Fruit fly (Drosophila melanogaster) whole organism, embryonic: ENCODE data around the gene CG31287.

Experiments
- Atf3 ChIP-seq: fragments of 200-800 bp; sonication (Bioruptor generic); optimal IDR thresholded peaks from 3 replicates; lab custom pipeline; 2016; ENCODE audit warnings: missing biosample characterization, missing genetic modification characterization
- Atf6 ChIP-seq: fragments of 200-800 bp; sonication (Bioruptor generic); IDR thresholded peaks from 2 replicates; pipeline ENCODE4 v1.3.6; 2022; ENCODE audit warnings: missing biosample characterization, missing genetic modification characterization
- Bdp1 ChIP-seq: fragments of 200-800 bp; sonication (Bioruptor generic); optimal IDR thresholded peaks from 3 replicates; lab custom pipeline; 2016; ENCODE audit warnings: missing biosample characterization, missing genetic modification characterization
- Blimp-1 ChIP-seq: fragments of 200-800 bp; sonication (Bioruptor generic); optimal IDR thresholded peaks from 3 replicates; lab custom pipeline; 2018; ENCODE audit warnings: missing biosample characterization, missing genetic modification characterization, mild to moderate bottlenecking, moderate library complexity, missing genetic modification reagents
- BtbVII ChIP-seq: fragments of 200-800 bp; sonication (Bioruptor generic); optimal IDR thresholded peaks from 3 replicates; lab custom pipeline; 2017; ENCODE audit warnings: missing biosample characterization, mild to moderate bottlenecking, missing genetic modification characterization
- CG10267 ChIP-seq: fragments of 200-800 bp; sonication (Bioruptor generic); optimal IDR thresholded peaks from 2 replicates; lab custom pipeline; 2018; ENCODE audit warnings: missing biosample characterization, mild to moderate bottlenecking, missing genetic modification characterization, moderate library complexity
- CG11560 ChIP-seq: fragments of 200-800 bp; sonication (Bioruptor generic); IDR thresholded peaks from 3 replicates; pipeline ENCODE4 v1.3.6; 2022; ENCODE audit warnings: missing biosample characterization, missing genetic modification characterization
- CG11695 ChIP-seq: fragments of 200-800 bp; sonication (Bioruptor generic); IDR thresholded peaks from 3 replicates; pipeline ENCODE4 v1.3.6; 2022; ENCODE audit warnings: missing biosample characterization, missing genetic modification characterization
- CG11696 ChIP-seq: fragments of 200-800 bp; sonication (Bioruptor generic); IDR thresholded peaks from 2 replicates; pipeline ENCODE4 v1.3.6; 2022; ENCODE audit warnings: missing biosample characterization, missing genetic modification characterization
- CG12769 ChIP-seq: fragments of 200-800 bp; sonication (Bioruptor generic); optimal IDR thresholded peaks from 2 replicates; lab custom pipeline; 2019; ENCODE audit warnings: missing biosample characterization, mild to moderate bottlenecking, missing genetic modification characterization, moderate library complexity
- CG14710 ChIP-seq: fragments of 200-800 bp; sonication (Bioruptor generic); optimal IDR thresholded peaks from 3 replicates; lab custom pipeline; 2019; ENCODE audit warnings: missing biosample characterization, mild to moderate bottlenecking, missing genetic modification characterization, moderate library complexity
- CG15073 ChIP-seq: fragments of 200-800 bp; sonication (Bioruptor generic); optimal IDR thresholded peaks from 2 replicates; lab custom pipeline; 2016; ENCODE audit warnings: missing biosample characterization, missing genetic modification characterization
- CG1529 ChIP-seq: fragments of 200-800 bp; sonication (Bioruptor generic); optimal IDR thresholded peaks from 3 replicates; lab custom pipeline; 2018; ENCODE audit warnings: missing biosample characterization, missing genetic modification characterization
- CG15514 ChIP-seq: fragments of 200-800 bp; sonication (Bioruptor generic); optimal IDR thresholded peaks from 3 replicates; lab custom pipeline; 2017; ENCODE audit warnings: missing biosample characterization, missing genetic modification characterization, mild to moderate bottlenecking, moderate library complexity, missing genetic modification reagents
- CG1603 ChIP-seq: fragments of 200-800 bp; sonication (Bioruptor generic); optimal IDR thresholded peaks from 2 replicates; lab custom pipeline; 2019; ENCODE audit warnings: missing biosample characterization, mild to moderate bottlenecking, missing genetic modification characterization, moderate library complexity
- CG17612 ChIP-seq: fragments of 200-800 bp; sonication (Bioruptor generic); IDR thresholded peaks from 2 replicates; pipeline ENCODE4 v1.3.6; 2022; ENCODE audit warnings: missing biosample characterization, missing genetic modification characterization
- CG32767 ChIP-seq: fragments of 200-800 bp; sonication (Bioruptor generic); IDR thresholded peaks from 2 replicates; pipeline ENCODE4 v1.3.6; 2022; ENCODE audit warnings: missing biosample characterization, missing genetic modification characterization
- CG33557 ChIP-seq: fragments of 200-800 bp; sonication (Bioruptor generic); optimal IDR thresholded peaks from 2 replicates; lab custom pipeline; 2019; ENCODE audit warnings: missing biosample characterization, mild to moderate bottlenecking, missing genetic modification characterization, moderate library complexity
- Chrac-16 ChIP-seq: fragments of 200-800 bp; sonication (Bioruptor generic); optimal IDR thresholded peaks from 3 replicates; lab custom pipeline; 2016; ENCODE audit warnings: missing biosample characterization, missing genetic modification characterization
- CkIIα-i1 ChIP-seq: fragments of 200-800 bp; sonication (Bioruptor generic); IDR thresholded peaks from 2 replicates; pipeline ENCODE4 v1.3.6; 2022; ENCODE audit warnings: missing biosample characterization, missing genetic modification characterization
- Deaf1 ChIP-seq: fragments of 200-800 bp; optimal IDR thresholded peaks from 3 replicates; lab custom pipeline; 2019; ENCODE audit warnings: missing biosample characterization, mild to moderate bottlenecking, missing genetic modification characterization, moderate library complexity
- Doc2 ChIP-seq: fragments of 200-800 bp; sonication (Bioruptor generic); IDR thresholded peaks from 2 replicates; pipeline ENCODE4 v1.3.6; 2022; ENCODE audit warnings: missing biosample characterization, missing genetic modification characterization
- Fer3 ChIP-seq: fragments of 200-800 bp; sonication (Bioruptor generic); optimal IDR thresholded peaks from 2 replicates; lab custom pipeline; 2018; ENCODE audit warnings: missing biosample characterization, mild to moderate bottlenecking, missing genetic modification characterization, moderate library complexity
- Gug ChIP-seq: fragments of 200-800 bp; sonication (Bioruptor generic); IDR thresholded peaks from 4 replicates; pipeline ENCODE4 v1.3.6; 2022; ENCODE audit warnings: missing biosample characterization, missing genetic modification characterization
- Hmr ChIP-seq: fragments of 200-800 bp; sonication (Bioruptor generic); optimal IDR thresholded peaks from 3 replicates; lab custom pipeline; 2017; ENCODE audit warnings: mild to moderate bottlenecking, missing biosample characterization, missing genetic modification reagents, missing genetic modification characterization
- Lim3 ChIP-seq: fragments of 200-800 bp; sonication (Bioruptor generic); IDR thresholded peaks from 2 replicates; pipeline ENCODE4 v1.3.6; 2022; ENCODE audit warnings: missing biosample characterization, missing genetic modification characterization
- MBD-R2 ChIP-seq: fragments of 200-800 bp; sonication (Bioruptor generic); IDR thresholded peaks from 2 replicates; pipeline ENCODE4 v1.3.6; 2022; ENCODE audit warnings: missing biosample characterization, missing genetic modification characterization
- MESR4 ChIP-seq: fragments of 200-800 bp; sonication (Bioruptor generic); optimal IDR thresholded peaks from 2 replicates; lab custom pipeline; 2018; ENCODE audit warnings: missing biosample characterization, mild to moderate bottlenecking, missing genetic modification characterization, moderate library complexity
- NC2β ChIP-seq: fragments of 200-800 bp; sonication (Bioruptor generic); optimal IDR thresholded peaks from 2 replicates; lab custom pipeline; 2016; ENCODE audit warnings: missing biosample characterization, missing genetic modification characterization
- Xrp1 ChIP-seq: fragments of 200-800 bp; sonication (Bioruptor generic); IDR thresholded peaks from 2 replicates; pipeline ENCODE4 v1.3.6; 2022; ENCODE audit warnings: missing biosample characterization, missing genetic modification characterization
- ap ChIP-seq: fragments of 200-800 bp; sonication (Bioruptor generic); IDR thresholded peaks from 2 replicates; pipeline ENCODE4 v1.3.6; 2022; ENCODE audit warnings: missing biosample characterization, missing genetic modification characterization
- ash1 ChIP-seq: fragments of 200-800 bp; sonication (Bioruptor generic); optimal IDR thresholded peaks from 2 replicates; lab custom pipeline; 2018; ENCODE audit warnings: missing biosample characterization, mild to moderate bottlenecking, missing genetic modification characterization
- chif ChIP-seq, 2 experiments: fragments of 200-800 bp; sonication (Bioruptor generic); optimal IDR thresholded peaks; 3 replicates each; lab custom pipeline; 2016; ENCODE audit warnings: missing biosample characterization in 2 of 2, missing genetic modification characterization in 2 of 2
- ci ChIP-seq: fragments of 200-800 bp; sonication (Bioruptor generic); IDR thresholded peaks from 3 replicates; pipeline ENCODE4 v1.3.6; 2022; ENCODE audit warnings: missing biosample characterization, missing genetic modification characterization
- danr ChIP-seq: fragments of 200-800 bp; sonication (Bioruptor generic); IDR thresholded peaks from 2 replicates; pipeline ENCODE4 v1.3.6; 2022; ENCODE audit warnings: missing biosample characterization, missing genetic modification characterization
- dimm ChIP-seq: fragments of 200-800 bp; sonication (Bioruptor generic); IDR thresholded peaks from 2 replicates; pipeline ENCODE4 v1.3.6; 2022; ENCODE audit warnings: missing biosample characterization, missing genetic modification characterization
- disco-r ChIP-seq: fragments of 200-800 bp; sonication (Bioruptor generic); optimal IDR thresholded peaks from 2 replicates; lab custom pipeline; 2016; ENCODE audit warnings: missing biosample characterization, missing genetic modification characterization
- esg ChIP-seq: fragments of 200-800 bp; sonication (Bioruptor generic); conservative IDR thresholded peaks from 2 replicates; pipeline ENCODE4 v1.3.6; 2022; ENCODE audit warnings: missing biosample characterization, missing genetic modification characterization
- gcm ChIP-seq: fragments of 200-800 bp; sonication (Bioruptor generic); optimal IDR thresholded peaks from 2 replicates; lab custom pipeline; 2019; ENCODE audit warnings: missing biosample characterization, mild to moderate bottlenecking, missing genetic modification characterization, moderate library complexity
- h ChIP-seq: fragments of >200 bp; optimal IDR thresholded peaks from 2 replicates; lab custom pipeline; 2017
- hbn ChIP-seq: fragments of 200-800 bp; sonication (Bioruptor generic); IDR thresholded peaks from 2 replicates; pipeline ENCODE4 v1.3.6; 2022; ENCODE audit warnings: missing biosample characterization, missing genetic modification characterization; ENCODE audit not compliant: partially characterized antibody
- lmd ChIP-seq: fragments of 200-800 bp; sonication (Bioruptor generic); IDR thresholded peaks from 2 replicates; pipeline ENCODE4 v1.3.6; 2022; ENCODE audit warnings: missing biosample characterization, missing genetic modification characterization
- nerfin-1 ChIP-seq: fragments of 200-800 bp; sonication (Bioruptor generic); optimal IDR thresholded peaks from 3 replicates; lab custom pipeline; 2019; ENCODE audit warnings: missing biosample characterization, mild to moderate bottlenecking, missing genetic modification characterization, moderate library complexity
- pros ChIP-seq: fragments of 200-800 bp; sonication (Bioruptor generic); optimal IDR thresholded peaks from 3 replicates; lab custom pipeline; 2019; ENCODE audit warnings: missing biosample characterization, mild to moderate bottlenecking, missing genetic modification characterization, moderate library complexity
- repo ChIP-seq: fragments of 200-800 bp; sonication (Bioruptor generic); optimal IDR thresholded peaks from 2 replicates; lab custom pipeline; 2016; ENCODE audit warnings: missing biosample characterization, missing genetic modification characterization
- sim ChIP-seq: fragments of 200-800 bp; sonication (Bioruptor generic); IDR thresholded peaks from 2 replicates; pipeline ENCODE4 v1.3.6; 2022; ENCODE audit warnings: missing biosample characterization, missing genetic modification characterization
- ssp ChIP-seq: fragments of 200-800 bp; sonication (Bioruptor generic); IDR thresholded peaks from 2 replicates; pipeline ENCODE4 v1.3.6; 2022; ENCODE audit warnings: missing biosample characterization, missing genetic modification characterization
- tin ChIP-seq: fragments of 200-800 bp; sonication (Bioruptor generic); optimal IDR thresholded peaks from 3 replicates; lab custom pipeline; 2016; ENCODE audit warnings: missing biosample characterization, missing genetic modification characterization
- yki ChIP-seq: fragments of >200 bp; optimal IDR thresholded peaks from 3 replicates; lab custom pipeline; 2018
- zen2 ChIP-seq: fragments of 200-800 bp; sonication (Bioruptor generic); IDR thresholded peaks from 3 replicates; pipeline ENCODE4 v1.3.6; 2022; ENCODE audit warnings: missing biosample characterization, missing genetic modification characterization; ENCODE audit not compliant: partially characterized antibody

The CG31287 gene

dm6 chr3R:16186791-16187681, 16.1 kb upstream of the CG31287 start, which contains the start of gene sra (continued):
- TF ChIP-seq Blimp-1, result no peak
- TF ChIP-seq CG15073, result no peak
- peak; percentile 52 for TF ChIP-seq CG10267 (tag; lab: Kevin White, UChicago)
- TF ChIP-seq tin, result no peak
- TF ChIP-seq Lim3 (GFP tag; lab: Robert Waterston, UW), result no peak
- TF ChIP-seq MESR4, result peak; percentile 77
- TF ChIP-seq Bdp1 (GFP tag; lab: Kevin White, UChicago), result peak; percentile 24
- no peak for TF ChIP-seq h (lab: Kevin White, UChicago)
- TF ChIP-seq CG15514 (GFP tag; lab: Kevin White, UChicago), result peak; percentile 68
- TF ChIP-seq ash1 (GFP tag; lab: Kevin White, UChicago), result peak; percentile 45
- TF ChIP-seq Gug (GFP tag; lab: Robert Waterston, UW), result 0 out of 4 replicates have a peak, but pooled peaks have one; percentile 7
- TF ChIP-seq CG14710, result peak; percentile 56
- TF ChIP-seq Fer3 (tag; lab: Kevin White, UChicago), result peak; percentile 25
- TF ChIP-seq CG1529 (GFP tag; lab: Kevin White, UChicago), result no peak
- peak; percentile 94 for TF ChIP-seq MBD-R2 (GFP tag; lab: Robert Waterston, UW)
- TF ChIP-seq CG12769 (tag; lab: Kevin White, UChicago), result no peak
- TF ChIP-seq CG11695 (GFP tag; lab: Robert Waterston, UW), result no peak
- peak; percentile 72; the same call in 2 of the 3 replicates for TF ChIP-seq ci (GFP tag; lab: Robert Waterston, UW)
- TF ChIP-seq BtbVII, result no peak
- TF ChIP-seq CG32767 (GFP tag; lab: Robert Waterston, UW), result no peak
- TF ChIP-seq CG17612, result no peak
- no peak for TF ChIP-seq disco-r (GFP tag; lab: Kevin White, UChicago)
- no peak for TF ChIP-seq lmd (GFP tag; lab: Robert Waterston, UW)
- TF ChIP-seq sim (GFP tag; lab: Robert Waterston, UW), result no peak
- no peak for TF ChIP-seq Doc2
- TF ChIP-seq CG33557 (GFP tag; lab: Kevin White, UChicago), result no peak
- peak; percentile 46 for TF ChIP-seq NC2β
- no peak for TF ChIP-seq CG11696 (GFP tag; lab: Robert Waterston, UW)
- no peak for TF ChIP-seq CkIIα-i1 (GFP tag; lab: Robert Waterston, UW)
- TF ChIP-seq yki (lab: Kevin White, UChicago), result no peak
- peak; percentile 23 for TF ChIP-seq Deaf1 (tag; lab: Kevin White, UChicago)
- peak; percentile 10 for TF ChIP-seq nerfin-1
- TF ChIP-seq danr (GFP tag; lab: Robert Waterston, UW), result no peak
- peak; percentile 95 for TF ChIP-seq zen2 (GFP tag; lab: Robert Waterston, UW)
- no peak for TF ChIP-seq Atf3 (GFP tag; lab: Kevin White, UChicago)
- no peak for TF ChIP-seq pros
- TF ChIP-seq chif (GFP tag; optimal IDR thresholded peaks at IDR 0.05; lab: Kevin White, UChicago), result peak in 1 of 2 experiments; percentile 7
- TF ChIP-seq ssp (GFP tag; lab: Robert Waterston, UW), result no peak
- no peak for TF ChIP-seq Atf6 (GFP tag; lab: Robert Waterston, UW)
- no peak for TF ChIP-seq esg (GFP tag; lab: Robert Waterston, UW)
- peak; percentile 62 for TF ChIP-seq Hmr (GFP tag; lab: Kevin White, UChicago)
- TF ChIP-seq Chrac-16, result no peak
- no peak for TF ChIP-seq dimm (GFP tag; lab: Robert Waterston, UW)
- peak; percentile 89 for TF ChIP-seq hbn
- TF ChIP-seq CG11560 (tag; lab: Robert Waterston, UW), result peak; percentile 97
- no peak for TF ChIP-seq gcm (GFP tag; lab: Kevin White, UChicago)
- TF ChIP-seq CG1603, result peak; percentile 82
- TF ChIP-seq ap (GFP tag; lab: Robert Waterston, UW), result no peak
- peak; percentile 36; the same call in 1 of the 2 replicates for TF ChIP-seq Xrp1
- TF ChIP-seq repo (GFP tag; lab: Kevin White, UChicago), result peak; percentile 15
